Worm (Caenorhabditis elegans) whole organism, young adult: ENCODE data around the gene pod-1.
A peak's percentile ranks its signal among the peaks of the same experiment; 100 is the strongest.

Source experiments
- F22D6.2 ChIP-seq: sonication (generic microtip); optimal IDR thresholded peaks from 2 replicates; lab custom pipeline; 2016; ENCODE audit warnings: mild to moderate bottlenecking, missing genetic modification characterization, missing compliant biosample characterization
- F33H1.4 ChIP-seq: fragments of 200-800 bp; sonication (Bioruptor generic); IDR thresholded peaks from 2 replicates; pipeline ENCODE4 v1.3.6; 2022; ENCODE audit warnings: missing genetic modification reagents, missing genetic modification characterization, missing compliant biosample characterization
- F52B5.7 ChIP-seq: sonication (generic microtip); optimal IDR thresholded peaks from 2 replicates; lab custom pipeline; 2016; ENCODE audit warnings: mild to moderate bottlenecking, missing genetic modification characterization, missing compliant biosample characterization
- F55B11.4 ChIP-seq: sonication (generic microtip); optimal IDR thresholded peaks from 2 replicates; lab custom pipeline; 2016; ENCODE audit warnings: missing compliant biosample characterization, missing genetic modification characterization, borderline replicate concordance; ENCODE audit not compliant: insufficient read depth
- F57A8.1 ChIP-seq: fragments of 200-800 bp; sonication (Bioruptor generic); optimal IDR thresholded peaks from 2 replicates; lab custom pipeline; 2018; ENCODE audit warnings: mild to moderate bottlenecking, missing genetic modification characterization, moderate library complexity, missing compliant biosample characterization
- T07F8.4 ChIP-seq: sonication (generic microtip); optimal IDR thresholded peaks from 2 replicates; lab custom pipeline; 2016; ENCODE audit warnings: mild to moderate bottlenecking, missing genetic modification characterization, moderate library complexity, missing compliant biosample characterization
- ZK185.1 ChIP-seq: sonication (generic microtip); optimal IDR thresholded peaks from 2 replicates; lab custom pipeline; 2016; ENCODE audit warnings: mild to moderate bottlenecking, missing genetic modification characterization, missing compliant biosample characterization; ENCODE audit not compliant: poor library complexity, severe bottlenecking
- akir-1 ChIP-seq: fragments of 200-800 bp; sonication (Bioruptor generic); optimal IDR thresholded peaks from 2 replicates; lab custom pipeline; 2018; ENCODE audit warnings: mild to moderate bottlenecking, missing genetic modification characterization, moderate library complexity, missing compliant biosample characterization
- aptf-3 ChIP-seq: fragments of 200-800 bp; sonication (Bioruptor generic); IDR thresholded peaks from 2 replicates; pipeline ENCODE4 v1.3.6; 2022; ENCODE audit warnings: missing genetic modification characterization, missing compliant biosample characterization
- athp-1 ChIP-seq: sonication (generic microtip); optimal IDR thresholded peaks from 2 replicates; lab custom pipeline; 2017; ENCODE audit warnings: mild to moderate bottlenecking, missing genetic modification characterization, missing compliant biosample characterization
- attf-5 ChIP-seq: fragments of 200-800 bp; sonication (Bioruptor generic); optimal IDR thresholded peaks from 2 replicates; lab custom pipeline; 2018; ENCODE audit warnings: mild to moderate bottlenecking, missing genetic modification characterization, missing compliant biosample characterization
- cebp-1 ChIP-seq, 2 experiments: fragments of 200-800 bp in 1 of 2; sonication (Bioruptor generic) in 1 of 2; sonication (generic microtip) in 1 of 2; IDR thresholded peaks in 1 of 2; optimal IDR thresholded peaks in 1 of 2; 2 replicates each; pipeline versions ENCODE4 v1.3.6 to Lab custom; 2017 to 2022; ENCODE audit warnings: missing compliant biosample characterization in 2 of 2, missing genetic modification characterization in 2 of 2, mild to moderate bottlenecking in 1 of 2, missing genetic modification reagents in 1 of 2, moderate library complexity in 1 of 2
- ceh-40 ChIP-seq: fragments of 200-800 bp; sonication (Bioruptor generic); IDR thresholded peaks from 2 replicates; pipeline ENCODE4 v1.3.6; 2022; ENCODE audit warnings: missing genetic modification characterization, missing compliant biosample characterization
- ceh-58 ChIP-seq: fragments of 200-800 bp; sonication (Bioruptor generic); IDR thresholded peaks from 2 replicates; pipeline ENCODE4 v1.3.6; 2022; ENCODE audit warnings: missing genetic modification characterization, missing compliant biosample characterization
- ceh-79 ChIP-seq: sonication (generic microtip); optimal IDR thresholded peaks from 2 replicates; lab custom pipeline; 2017; ENCODE audit warnings: mild to moderate bottlenecking, missing genetic modification characterization, missing compliant biosample characterization
- chd-7 ChIP-seq: sonication (generic microtip); optimal IDR thresholded peaks from 2 replicates; lab custom pipeline; 2016; ENCODE audit warnings: mild to moderate bottlenecking, missing genetic modification characterization, moderate library complexity, missing compliant biosample characterization
- dox-1 ChIP-seq: fragments of 200-800 bp; sonication (Bioruptor generic); IDR thresholded peaks from 2 replicates; pipeline ENCODE4 v1.3.6; 2022; ENCODE audit warnings: missing genetic modification reagents, missing genetic modification characterization, missing compliant biosample characterization
- dpl-1 ChIP-seq: fragments of 150-350 bp; optimal IDR thresholded peaks from 2 replicates; lab custom pipeline; 2014; ENCODE audit warnings: missing biosample characterization, missing genetic modification reagents, missing genetic modification characterization
- efl-1 ChIP-seq: fragments of 150-350 bp; optimal IDR thresholded peaks from 2 replicates; lab custom pipeline; 2014; ENCODE audit warnings: missing biosample characterization, missing genetic modification reagents, missing genetic modification characterization
- ekl-4 ChIP-seq: fragments of 200-800 bp; sonication (Bioruptor generic); IDR thresholded peaks from 2 replicates; pipeline ENCODE4 v1.3.6; 2022; ENCODE audit warnings: missing genetic modification reagents, missing genetic modification characterization, missing compliant biosample characterization
- ets-4 ChIP-seq: fragments of 200-800 bp; sonication (Bioruptor generic); optimal IDR thresholded peaks from 2 replicates; lab custom pipeline; 2018; ENCODE audit warnings: mild to moderate bottlenecking, missing genetic modification characterization, missing compliant biosample characterization
- fkh-3 ChIP-seq: sonication (generic microtip); optimal IDR thresholded peaks from 2 replicates; lab custom pipeline; 2016; ENCODE audit warnings: mild to moderate bottlenecking, missing genetic modification characterization, missing compliant biosample characterization
- hlh-26 ChIP-seq: fragments of 200-800 bp; sonication (Bioruptor generic); conservative IDR thresholded peaks from 2 replicates; pipeline ENCODE4 v1.3.6; 2022; ENCODE audit warnings: missing genetic modification reagents, missing genetic modification characterization, missing compliant biosample characterization
- hmg-1.2 ChIP-seq: fragments of 200-800 bp; sonication (Bioruptor generic); IDR thresholded peaks from 2 replicates; pipeline ENCODE4 v1.3.6; 2022; ENCODE audit warnings: missing genetic modification reagents, missing genetic modification characterization, missing compliant biosample characterization
- hrde-1 ChIP-seq: sonication (generic microtip); optimal IDR thresholded peaks from 2 replicates; lab custom pipeline; 2016; ENCODE audit warnings: missing genetic modification characterization, mild to moderate bottlenecking, missing compliant biosample characterization, moderate library complexity, missing genotype, missing genetic modification reagents, borderline replicate concordance
- hsf-1 ChIP-seq: fragments of 200-800 bp; sonication (Bioruptor generic); IDR thresholded peaks from 2 replicates; pipeline ENCODE4 v1.3.6; 2022; ENCODE audit warnings: missing genetic modification reagents, missing genetic modification characterization, missing compliant biosample characterization
- let-607 ChIP-seq, 2 experiments: fragments of 200-800 bp in 1 of 2; sonication (Bioruptor generic) in 1 of 2; sonication (generic microtip) in 1 of 2; optimal IDR thresholded peaks; 2 replicates each; lab custom pipeline; 2016 to 2018; ENCODE audit warnings: mild to moderate bottlenecking in 2 of 2, missing compliant biosample characterization in 2 of 2, missing genetic modification characterization in 2 of 2, moderate library complexity in 2 of 2, missing genotype in 1 of 2
- lin-26 ChIP-seq: fragments of 200-800 bp; sonication (Bioruptor generic); IDR thresholded peaks from 2 replicates; pipeline ENCODE4 v1.3.6; 2022; ENCODE audit warnings: missing genetic modification reagents, missing genetic modification characterization, missing compliant biosample characterization
- lin-40 ChIP-seq: sonication (generic microtip); optimal IDR thresholded peaks from 2 replicates; lab custom pipeline; 2016; ENCODE audit warnings: missing genetic modification characterization, mild to moderate bottlenecking, missing compliant biosample characterization, missing genotype, missing genetic modification reagents
- lsy-27 ChIP-seq: sonication (generic microtip); optimal IDR thresholded peaks from 2 replicates; lab custom pipeline; 2017; ENCODE audit warnings: missing genetic modification characterization, mild to moderate bottlenecking, missing compliant biosample characterization, antibody characterized with exemption, missing genotype, borderline replicate concordance; ENCODE audit not compliant: insufficient read depth
- madf-10 ChIP-seq: sonication (generic microtip); optimal IDR thresholded peaks from 2 replicates; lab custom pipeline; 2016; ENCODE audit warnings: mild to moderate bottlenecking, missing genetic modification characterization, missing compliant biosample characterization
- nfyb-1 ChIP-seq: fragments of 200-800 bp; sonication (Bioruptor generic); IDR thresholded peaks from 2 replicates; pipeline ENCODE4 v1.3.6; 2022; ENCODE audit warnings: missing genetic modification reagents, missing genetic modification characterization, missing compliant biosample characterization
- nhr-120 ChIP-seq: fragments of 200-800 bp; sonication (Bioruptor generic); IDR thresholded peaks from 2 replicates; pipeline ENCODE4 v1.3.6; 2022; ENCODE audit warnings: missing genetic modification characterization, missing compliant biosample characterization
- nhr-80 ChIP-seq: sonication (generic microtip); optimal IDR thresholded peaks from 2 replicates; lab custom pipeline; 2016; ENCODE audit warnings: missing genetic modification characterization, missing compliant biosample characterization
- pha-4 ChIP-seq: fragments of 150-350 bp; sonication (generic microtip); optimal IDR thresholded peaks from 2 replicates; lab custom pipeline; 2014; ENCODE audit warnings: missing biosample characterization, missing genetic modification reagents, missing genetic modification characterization
- snpc-4 ChIP-seq, 5 experiments: fragments of 150-350 bp in 1 of 5; sonication (generic microtip) in 4 of 5; optimal IDR thresholded peaks; 2 replicates each; lab custom pipeline; 2014 to 2018; ENCODE audit warnings: missing genetic modification characterization in 5 of 5, missing biosample characterization in 3 of 5, antibody characterized with exemption in 2 of 5, mild to moderate bottlenecking in 2 of 5, missing compliant biosample characterization in 2 of 5, missing genotype in 2 of 5, moderate library complexity in 2 of 5, missing genetic modification reagents in 1 of 5
- somi-1 ChIP-seq: fragments of 200-800 bp; sonication (Bioruptor generic); optimal IDR thresholded peaks from 2 replicates; lab custom pipeline; 2018; ENCODE audit warnings: mild to moderate bottlenecking, missing genetic modification characterization, missing compliant biosample characterization
- tbp1 ChIP-seq: fragments of 200-800 bp; sonication (Bioruptor generic); optimal IDR thresholded peaks from 2 replicates; lab custom pipeline; 2018; ENCODE audit warnings: mild to moderate bottlenecking, missing genetic modification characterization, missing compliant biosample characterization
- xnd-1 ChIP-seq: sonication (generic microtip); optimal IDR thresholded peaks from 2 replicates; lab custom pipeline; 2016; ENCODE audit warnings: missing genotype, missing genetic modification reagents, missing genetic modification characterization, missing compliant biosample characterization
- zim-3 ChIP-seq: sonication (generic microtip); optimal IDR thresholded peaks from 2 replicates; lab custom pipeline; 2017; ENCODE audit warnings: mild to moderate bottlenecking, missing genetic modification characterization, moderate library complexity, missing compliant biosample characterization
- ztf-22 ChIP-seq: fragments of 200-800 bp; sonication (Bioruptor generic); optimal IDR thresholded peaks from 2 replicates; lab custom pipeline; 2018; ENCODE audit warnings: mild to moderate bottlenecking, missing genetic modification characterization, moderate library complexity, missing compliant biosample characterization
- ztf-25 ChIP-seq: fragments of 200-800 bp; sonication (Bioruptor generic); IDR thresholded peaks from 2 replicates; pipeline ENCODE4 v1.3.6; 2022; ENCODE audit warnings: missing genetic modification reagents, missing genetic modification characterization, missing compliant biosample characterization
- ztf-3 ChIP-seq: fragments of 200-800 bp; sonication (Bioruptor generic); optimal IDR thresholded peaks from 2 replicates; lab custom pipeline; 2018; ENCODE audit warnings: mild to moderate bottlenecking, missing genetic modification characterization, missing compliant biosample characterization
- ztf-6 ChIP-seq: fragments of 200-800 bp; sonication (Bioruptor generic); IDR thresholded peaks from 2 replicates; pipeline ENCODE4 v1.3.6; 2022; ENCODE audit warnings: missing genetic modification reagents, missing genetic modification characterization, missing compliant biosample characterization

Gene pod-1

ce11 chrIII:13530017-13530416 lies 6.1 kb upstream of the pod-1 start (continued):
- no peak for TF ChIP-seq ztf-25 (GFP tag; lab: Robert Waterston, UW)
- TF ChIP-seq xnd-1, result peak; percentile 70
- no peak for TF ChIP-seq F22D6.2 (tag; lab: Kevin White, UChicago)
- no peak for TF ChIP-seq athp-1 (tag; lab: Kevin White, UChicago)
- no peak for TF ChIP-seq fkh-3 (tag; lab: Kevin White, UChicago)
- TF ChIP-seq lin-40 (tag; lab: Kevin White, UChicago), result no peak
- no peak for TF ChIP-seq nhr-80 (tag; lab: Kevin White, UChicago)
- TF ChIP-seq T07F8.4, result no peak
- no peak for TF ChIP-seq lin-26 (GFP tag; lab: Robert Waterston, UW)
- no peak for TF ChIP-seq aptf-3 (GFP tag; lab: Robert Waterston, UW)

- no peak for TF ChIP-seq ekl-4
- TF ChIP-seq hlh-26 (GFP tag; lab: Robert Waterston, UW), result no peak
- TF ChIP-seq hmg-1.2 (GFP tag; lab: Robert Waterston, UW), result 0 out of 2 replicates have a peak, but pooled peaks have one; percentile 12
- TF ChIP-seq ceh-58 (GFP tag; lab: Robert Waterston, UW), result no peak
- TF ChIP-seq F55B11.4 (tag; lab: Kevin White, UChicago), result no peak
- TF ChIP-seq ets-4 (GFP tag; lab: Kevin White, UChicago), result no peak
- TF ChIP-seq efl-1 (GFP tag; lab: Kevin White, UChicago), result no peak
- TF ChIP-seq chd-7 (tag; lab: Kevin White, UChicago), result no peak
- TF ChIP-seq tbp1 (GFP tag; lab: Kevin White, UChicago), result peak; percentile 16
- no peak for TF ChIP-seq ZK185.1 (tag; lab: Kevin White, UChicago)
- peak; percentile 11 for TF ChIP-seq attf-5 (GFP tag; lab: Kevin White, UChicago)
- TF ChIP-seq somi-1, result no peak
- TF ChIP-seq ztf-22 (GFP tag; lab: Kevin White, UChicago), result no peak
- no peak for TF ChIP-seq ztf-3 (GFP tag; lab: Kevin White, UChicago)
- TF ChIP-seq zim-3, result no peak
- no peak for TF ChIP-seq ceh-79 (tag; lab: Kevin White, UChicago)
- no peak for TF ChIP-seq aptf-3 (GFP tag; lab: Robert Waterston, UW)
- TF ChIP-seq madf-10, result no peak
- no peak for TF ChIP-seq nfyb-1
- TF ChIP-seq hsf-1, result no peak
- TF ChIP-seq dpl-1 (GFP tag; lab: Kevin White, UChicago), result no peak
- no peak for TF ChIP-seq ceh-40
- no peak for TF ChIP-seq F52B5.7 (tag; lab: Kevin White, UChicago)
- TF ChIP-seq dox-1 (GFP tag; lab: Robert Waterston, UW), result peak; percentile 20; the same call in 1 of the 2 replicates
- no peak for TF ChIP-seq lsy-27
- no peak for TF ChIP-seq hrde-1 (tag; lab: Kevin White, UChicago)
- no peak for TF ChIP-seq cebp-1 (GFP tag; IDR thresholded peaks at IDR 0.05; lab: Robert Waterston, UW)
- TF ChIP-seq cebp-1 (tag; optimal IDR thresholded peaks at IDR 0.05; lab: Kevin White, UChicago), result peak; percentile 33
- TF ChIP-seq akir-1 (GFP tag; lab: Kevin White, UChicago), result no peak
- TF ChIP-seq ztf-25 (GFP tag; lab: Robert Waterston, UW), result no peak
- no peak for TF ChIP-seq F33H1.4 (GFP tag; lab: Robert Waterston, UW)
- no peak for TF ChIP-seq ztf-6 (GFP tag; lab: Robert Waterston, UW)
- TF ChIP-seq pha-4 (tag; lab: Kevin White, UChicago), result peak; percentile 36
- TF ChIP-seq let-607 (tag; optimal IDR thresholded peaks at IDR 0.05; lab: Kevin White, UChicago), result peak; percentile 87 to 94
- no peak for TF ChIP-seq snpc-4 (GFP tag; optimal IDR thresholded peaks at IDR 0.05; lab: Kevin White, UChicago)
- TF ChIP-seq snpc-4 (tag; optimal IDR thresholded peaks at IDR 0.05; lab: Kevin White, UChicago), result no peak
- no peak for TF ChIP-seq nhr-120 (GFP tag; lab: Robert Waterston, UW)
- TF ChIP-seq F57A8.1 (GFP tag; lab: Kevin White, UChicago), result no peak
- TF ChIP-seq F22D6.2 (tag; lab: Kevin White, UChicago), result no peak
Observed at ce11 chrIII:13528513-13529249, 4.8 kb upstream of the pod-1 start.
